Worm (Caenorhabditis elegans): Measurements from ENCODE around the gene mat-2.

ce11 chrII:11092413-11092812, 20.1 kb upstream of the mat-2 start, which contains the start of gene rpl-42:
- TF ChIP-seq daf-16 (GFP tag; optimal IDR thresholded peaks at IDR 0.05) = no peak
- no peak for TF ChIP-seq daf-16 (tag; optimal IDR thresholded peaks at IDR 0.05)
- TF ChIP-seq zag-1 (tag; optimal IDR thresholded peaks at IDR 0.05) = no peak
- TF ChIP-seq arid-1 (GFP tag; conservative IDR thresholded peaks at IDR 0.05) = no peak
- TF ChIP-seq gei-8 (GFP tag; optimal IDR thresholded peaks at IDR 0.05) = no peak
- no peak for TF ChIP-seq nhr-77 (tag; optimal IDR thresholded peaks at IDR 0.05)
- no peak for TF ChIP-seq snpc-4 (tag; optimal IDR thresholded peaks at IDR 0.05)
- TF ChIP-seq set-16 (GFP tag; IDR thresholded peaks at IDR 0.05) = no peak
- no peak for TF ChIP-seq mep-1 (tag; optimal IDR thresholded peaks at IDR 0.05)
- no peak for TF ChIP-seq ceh-82 (tag; optimal IDR thresholded peaks at IDR 0.05)
- TF ChIP-seq hmg-1.1 (GFP tag; IDR thresholded peaks at IDR 0.05) = no peak
- TF ChIP-seq aly-2 (tag; optimal IDR thresholded peaks at IDR 0.05) = no peak

All from whole organism, L4 larva.